Worm (Caenorhabditis elegans) whole organism, L3 larva: ENCODE data around the gene W02F12.2.

Experiments used
- R02D3.7 ChIP-seq: fragments of 150-350 bp; optimal IDR thresholded peaks from 2 replicates; lab custom pipeline; 2014; ENCODE audit warnings: missing biosample characterization, missing genetic modification characterization
- aly-2 ChIP-seq: fragments of 150-350 bp; optimal IDR thresholded peaks from 2 replicates; lab custom pipeline; 2014; ENCODE audit warnings: missing biosample characterization, missing genetic modification characterization
- ama-1 ChIP-seq: fragments of 150-350 bp; optimal IDR thresholded peaks from 2 replicates; lab custom pipeline; 2018
- ceh-28 ChIP-seq: fragments of 150-350 bp; optimal IDR thresholded peaks from 2 replicates; lab custom pipeline; 2014; ENCODE audit warnings: missing biosample characterization, missing genetic modification reagents, missing genetic modification characterization
- ceh-9 ChIP-seq: sonication (generic microtip); optimal IDR thresholded peaks from 2 replicates; lab custom pipeline; 2018; ENCODE audit warnings: missing biosample characterization, missing genetic modification characterization
- daf-12 ChIP-seq: fragments of 150-350 bp; optimal IDR thresholded peaks from 2 replicates; lab custom pipeline; 2014; ENCODE audit warnings: missing biosample characterization, missing genetic modification reagents, missing genetic modification characterization
- egl-27 ChIP-seq: sonication (generic microtip); optimal IDR thresholded peaks from 4 replicates; lab custom pipeline; 2017; ENCODE audit warnings: missing biosample characterization, missing genetic modification reagents, missing genetic modification characterization
- elt-1 ChIP-seq: fragments of 150-350 bp; optimal IDR thresholded peaks from 2 replicates; lab custom pipeline; 2014; ENCODE audit warnings: missing biosample characterization, missing genetic modification characterization
- elt-2 ChIP-seq: sonication (generic microtip); optimal IDR thresholded peaks from 2 replicates; lab custom pipeline; 2016; ENCODE audit warnings: missing genetic modification reagents, mild to moderate bottlenecking, missing genetic modification characterization, missing compliant biosample characterization
- elt-3 ChIP-seq, 3 experiments: fragments of 150-350 bp in 1 of 3; sonication (generic microtip) in 2 of 3; optimal IDR thresholded peaks; 2 replicates in 2 of 3; 4 replicates in 1 of 3; lab custom pipeline; 2014 to 2017; ENCODE audit warnings: missing biosample characterization in 3 of 3, missing genetic modification characterization in 3 of 3
- eor-1 ChIP-seq, 2 experiments: fragments of 150-350 bp; optimal IDR thresholded peaks; 2 replicates each; lab custom pipeline; 2014 to 2018; ENCODE audit warnings: missing biosample characterization in 2 of 2, missing genetic modification characterization in 2 of 2
- fkh-10 ChIP-seq: sonication (generic microtip); optimal IDR thresholded peaks from 2 replicates; lab custom pipeline; 2017; ENCODE audit warnings: missing biosample characterization, missing genetic modification reagents, missing genetic modification characterization
- hmg-11 ChIP-seq: sonication (generic microtip); optimal IDR thresholded peaks from 2 replicates; lab custom pipeline; 2016; ENCODE audit warnings: missing genetic modification characterization, missing compliant biosample characterization
- jun-1 ChIP-seq: fragments of 150-350 bp; optimal IDR thresholded peaks from 2 replicates; lab custom pipeline; 2014; ENCODE audit warnings: missing biosample characterization, missing genetic modification reagents, missing genetic modification characterization
- lin-15B ChIP-seq: fragments of 150-350 bp; optimal IDR thresholded peaks from 2 replicates; lab custom pipeline; 2014; ENCODE audit warnings: missing biosample characterization, missing genetic modification characterization
- lin-39 ChIP-seq: fragments of 150-350 bp; optimal IDR thresholded peaks from 2 replicates; lab custom pipeline; 2018; ENCODE audit warnings: missing biosample characterization, missing genetic modification reagents, missing genetic modification characterization
- lsy-12 ChIP-seq: sonication (generic microtip); optimal IDR thresholded peaks from 2 replicates; lab custom pipeline; 2016; ENCODE audit warnings: mild to moderate bottlenecking, missing genetic modification characterization, missing compliant biosample characterization
- mdl-1 ChIP-seq: fragments of 150-350 bp; optimal IDR thresholded peaks from 2 replicates; lab custom pipeline; 2014; ENCODE audit warnings: missing biosample characterization, missing genetic modification characterization
- nfya-1 ChIP-seq: sonication (generic microtip); optimal IDR thresholded peaks from 2 replicates; lab custom pipeline; 2017; ENCODE audit warnings: missing genetic modification characterization, mild to moderate bottlenecking, missing compliant biosample characterization, antibody characterized with exemption, moderate library complexity; ENCODE audit not compliant: insufficient read depth
- nhr-11 ChIP-seq: fragments of 150-350 bp; optimal IDR thresholded peaks from 2 replicates; lab custom pipeline; 2014; ENCODE audit warnings: missing biosample characterization, missing genetic modification characterization
- nhr-12 ChIP-seq: fragments of 150-350 bp; optimal IDR thresholded peaks from 2 replicates; lab custom pipeline; 2014; ENCODE audit warnings: missing biosample characterization, missing genetic modification characterization
- nhr-23 ChIP-seq: fragments of 150-350 bp; optimal IDR thresholded peaks from 2 replicates; lab custom pipeline; 2014; ENCODE audit warnings: missing biosample characterization, missing genetic modification reagents, missing genetic modification characterization
- nhr-25 ChIP-seq: sonication (generic microtip); optimal IDR thresholded peaks from 2 replicates; lab custom pipeline; 2017; ENCODE audit warnings: missing biosample characterization, missing genetic modification characterization
- nhr-43 ChIP-seq: sonication (generic microtip); optimal IDR thresholded peaks from 2 replicates; lab custom pipeline; 2016; ENCODE audit warnings: mild to moderate bottlenecking, missing genetic modification characterization, missing compliant biosample characterization; ENCODE audit not compliant: poor library complexity, severe bottlenecking
- nhr-67 ChIP-seq: fragments of 150-350 bp; optimal IDR thresholded peaks from 2 replicates; lab custom pipeline; 2014; ENCODE audit warnings: missing biosample characterization, missing genetic modification characterization
- pqm-1 ChIP-seq: fragments of 150-350 bp; optimal IDR thresholded peaks from 2 replicates; lab custom pipeline; 2017; ENCODE audit warnings: missing biosample characterization, missing genetic modification characterization, inconsistent platforms
- sea-2 ChIP-seq: fragments of 150-350 bp; sonication (generic microtip); optimal IDR thresholded peaks from 4 replicates; lab custom pipeline; 2014; ENCODE audit warnings: missing biosample characterization, missing genetic modification reagents, missing genetic modification characterization
- skn-1 ChIP-seq: fragments of 150-350 bp; optimal IDR thresholded peaks from 2 replicates; lab custom pipeline; 2014; ENCODE audit warnings: missing biosample characterization, missing genetic modification characterization
- snpc-4 ChIP-seq: fragments of 150-350 bp; optimal IDR thresholded peaks from 2 replicates; lab custom pipeline; 2014; ENCODE audit warnings: missing biosample characterization, missing genetic modification characterization
- tbx-2 ChIP-seq: sonication (generic microtip); optimal IDR thresholded peaks from 2 replicates; lab custom pipeline; 2016; ENCODE audit warnings: mild to moderate bottlenecking, missing genetic modification characterization, missing compliant biosample characterization
- unc-39 ChIP-seq: sonication (generic microtip); optimal IDR thresholded peaks from 4 replicates; lab custom pipeline; 2017; ENCODE audit warnings: missing biosample characterization, missing genetic modification characterization
- unc-62 ChIP-seq: fragments of 150-350 bp; sonication (generic microtip); optimal IDR thresholded peaks from 4 replicates; lab custom pipeline; 2014; ENCODE audit warnings: missing biosample characterization, missing genetic modification reagents, missing genetic modification characterization
- zag-1 ChIP-seq: fragments of 150-350 bp; optimal IDR thresholded peaks from 2 replicates; lab custom pipeline; 2014; ENCODE audit warnings: missing biosample characterization, missing genetic modification characterization
- ztf-4 ChIP-seq: fragments of 150-350 bp; optimal IDR thresholded peaks from 2 replicates; lab custom pipeline; 2014; ENCODE audit warnings: missing biosample characterization, missing genetic modification characterization

W02F12.2 gene

DNA sequence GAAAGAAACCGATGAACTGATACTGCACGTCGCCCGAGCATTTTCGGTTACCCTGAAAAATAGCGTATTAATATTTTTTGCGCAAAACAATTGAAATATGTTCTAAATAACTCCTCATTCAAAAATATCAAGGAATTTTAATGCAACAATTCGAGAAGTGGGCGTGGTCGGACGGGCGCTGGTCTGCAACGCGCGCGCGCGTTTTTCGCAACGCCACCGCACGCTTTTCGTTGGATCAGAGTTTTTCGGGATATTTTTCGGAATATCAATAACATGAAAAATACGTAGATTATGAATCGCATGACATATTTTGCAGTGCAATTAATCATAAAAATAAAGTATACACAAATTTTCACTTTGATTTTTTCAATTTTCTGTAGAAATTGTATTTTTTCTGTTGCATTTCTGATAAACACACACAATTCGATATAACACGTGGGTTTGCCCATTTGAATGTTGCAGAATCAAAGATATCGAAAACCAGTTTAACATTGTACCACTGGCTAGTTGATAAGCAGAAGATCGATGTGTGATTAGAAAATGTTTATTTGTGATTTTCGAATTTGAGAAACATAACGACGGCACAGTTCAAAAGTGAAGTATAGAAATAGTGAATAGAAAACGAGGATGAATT, 11.7 kb upstream of the W02F12.2 start, which contains the start of gene dlst-1:
dlst-1 (minus strand) TSS at position 52 of the 634 bp plus-strand sequence.
- TF ChIP-seq elt-2 (peak; percentile 26), hmg-11 (tag; lab: Kevin White, UChicago) (peak; percentile 86), nhr-43 (tag; lab: Kevin White, UChicago) (peak; percentile 52), nhr-23 (tag; lab: Kevin White, UChicago) (peak; percentile 37), lin-15B (peak; percentile 46), tbx-2 (tag; lab: Kevin White, UChicago) (no peak), skn-1 (peak; percentile 1), lin-39 (tag; lab: Kevin White, UChicago) (peak; percentile 74), eor-1 (tag; optimal IDR thresholded peaks at IDR 0.05; lab: Kevin White, UChicago) (no peak), nfya-1 (tag; lab: Kevin White, UChicago) (peak; percentile 40)

DNA sequence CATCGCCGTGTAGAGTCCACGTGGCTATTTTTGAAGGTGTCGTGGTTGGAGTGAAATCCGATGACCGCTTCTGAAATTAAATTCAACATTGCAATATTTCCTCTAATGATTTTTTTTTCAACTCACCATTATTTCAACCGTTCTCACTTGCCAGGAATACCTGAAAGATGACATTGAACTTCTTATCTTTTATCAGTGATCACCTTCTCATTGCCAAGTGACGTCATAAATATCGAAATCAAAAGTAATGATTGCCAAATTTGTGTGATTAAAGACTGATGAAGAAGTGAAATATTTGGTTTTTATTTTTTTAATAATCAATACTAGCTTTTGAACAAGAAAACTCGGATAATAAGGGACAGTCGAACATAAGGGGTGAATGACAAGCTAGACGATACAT, 9.3 kb upstream of the W02F12.2 start, which contains the start of gene W02F12.4:
W02F12.4 (minus strand) TSS at position 164 of the 400 bp plus-strand sequence.
- TF ChIP-seq daf-12 (no peak), eor-1 (tag; optimal IDR thresholded peaks at IDR 0.05; lab: Kevin White, UChicago) (no peak), lin-15B (no peak), jun-1 (tag; lab: Kevin White, UChicago) (no peak), aly-2 (tag; lab: Kevin White, UChicago) (no peak), unc-62 (no peak), ceh-28 (tag; lab: Kevin White, UChicago) (peak; percentile 46), elt-2 (peak; percentile 88), elt-1 (no peak), nhr-25 (tag; lab: Kevin White, UChicago) (peak; percentile 61), nhr-67 (tag; lab: Kevin White, UChicago) (no peak), lsy-12 (tag; lab: Kevin White, UChicago) (no peak), elt-3 (tag; optimal IDR thresholded peaks at IDR 0.05; lab: Kevin White, UChicago) (peak in 2 of 3 experiments; percentile 4 to 71), R02D3.7 (tag; lab: Kevin White, UChicago) (no peak), pqm-1 (tag; lab: Kevin White, UChicago) (peak; percentile 65), ama-1 (lab: Kevin White, UChicago) (no peak), egl-27 (no peak), zag-1 (tag; lab: Kevin White, UChicago) (no peak)
- TF ChIP-seq, all 47 proteins: peak for 5

ce11 chrV:6705367-6705766, 7.9 kb upstream of the W02F12.2 start:
- TF ChIP-seq mdl-1 (tag; lab: Kevin White, UChicago) (no peak), elt-1 (no peak)

- TF ChIP-seq fkh-10 (GFP tag; lab: Kevin White, UChicago): no peak
- TF ChIP-seq nhr-43 (tag; lab: Kevin White, UChicago): no peak
- TF ChIP-seq nfya-1 (tag; lab: Kevin White, UChicago): no peak
- no peak for TF ChIP-seq tbx-2 (tag; lab: Kevin White, UChicago)
- no peak for TF ChIP-seq aly-2 (tag; lab: Kevin White, UChicago)
- TF ChIP-seq ceh-9 (tag; lab: Kevin White, UChicago): no peak
- TF ChIP-seq ceh-28 (tag; lab: Kevin White, UChicago): no peak
- no peak for TF ChIP-seq zag-1 (tag; lab: Kevin White, UChicago)
- TF ChIP-seq unc-62: no peak
- no peak for TF ChIP-seq unc-39 (tag; lab: Kevin White, UChicago)
- no peak for TF ChIP-seq skn-1
- no peak for TF ChIP-seq hmg-11 (tag; lab: Kevin White, UChicago)
- no peak for TF ChIP-seq nhr-67 (tag; lab: Kevin White, UChicago)
- no peak for TF ChIP-seq ama-1 (lab: Kevin White, UChicago)
- TF ChIP-seq nhr-11 (tag; lab: Kevin White, UChicago): no peak
- no peak for TF ChIP-seq ztf-4
- no peak for TF ChIP-seq nhr-12 (tag; lab: Kevin White, UChicago)
- TF ChIP-seq snpc-4 (tag; lab: Kevin White, UChicago): no peak
These were observed 7.0 kb upstream of the W02F12.2 start for ce11 chrV:6704482-6704881.

DNA sequence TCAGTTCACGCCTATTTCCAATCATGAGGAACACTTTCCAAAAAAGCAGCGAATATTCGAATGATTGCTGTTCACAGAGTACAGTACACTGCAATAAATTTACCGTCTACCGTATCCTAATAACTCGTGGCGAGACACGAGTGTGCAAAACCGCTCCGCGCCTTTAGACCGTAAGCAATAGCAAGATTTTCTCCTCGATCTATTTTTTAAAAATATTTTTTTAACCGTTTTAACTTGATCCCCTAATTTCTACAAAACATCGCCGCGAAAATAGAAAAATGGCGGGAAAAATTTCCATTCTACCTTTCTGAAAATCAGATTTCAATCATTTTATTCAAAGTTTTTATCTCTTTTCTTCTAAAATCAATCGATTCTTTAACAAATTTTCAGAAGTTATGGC, 5.2 kb upstream of the W02F12.2 start, which contains the start of gene era-1:
era-1 (plus strand) TSS at position 366 of the 400 bp plus-strand sequence.
- TF ChIP-seq R02D3.7 (tag; lab: Kevin White, UChicago): no peak
- no peak for TF ChIP-seq nhr-43 (tag; lab: Kevin White, UChicago)
- no peak for TF ChIP-seq lsy-12 (tag; lab: Kevin White, UChicago)
- TF ChIP-seq zag-1 (tag; lab: Kevin White, UChicago): no peak
- no peak for TF ChIP-seq egl-27
- TF ChIP-seq unc-62: no peak
- no peak for TF ChIP-seq lin-15B
- no peak for TF ChIP-seq sea-2 (GFP tag; lab: Kevin White, UChicago)
- no peak for TF ChIP-seq nhr-11 (tag; lab: Kevin White, UChicago)
